Worm (Caenorhabditis elegans) whole organism, L2 larva: Measurements from ENCODE around the gene F57B9.3.

Experiments used
- F13H6.1 ChIP-seq: sonication (generic microtip); optimal IDR thresholded peaks from 2 replicates; lab custom pipeline; 2016; ENCODE audit warnings: missing genetic modification characterization, missing compliant biosample characterization
- elt-3 ChIP-seq: sonication (generic microtip); optimal IDR thresholded peaks from 2 replicates; lab custom pipeline; 2017; ENCODE audit warnings: missing biosample characterization, missing genetic modification characterization
- fos-1 ChIP-seq: fragments of 150-350 bp; optimal IDR thresholded peaks from 2 replicates; lab custom pipeline; 2014; ENCODE audit warnings: missing biosample characterization, missing genetic modification characterization
- lin-13 ChIP-seq: fragments of 150-350 bp; optimal IDR thresholded peaks from 2 replicates; lab custom pipeline; 2014; ENCODE audit warnings: missing biosample characterization, missing genetic modification reagents, missing genetic modification characterization
- nhr-237 ChIP-seq: fragments of 150-350 bp; optimal IDR thresholded peaks from 2 replicates; lab custom pipeline; 2014; ENCODE audit warnings: missing biosample characterization, missing genetic modification characterization
- unc-62 ChIP-seq: fragments of 150-350 bp; optimal IDR thresholded peaks from 2 replicates; lab custom pipeline; 2014; ENCODE audit warnings: missing biosample characterization, missing genetic modification reagents, missing genetic modification characterization
- zag-1 ChIP-seq: fragments of 150-350 bp; optimal IDR thresholded peaks from 2 replicates; lab custom pipeline; 2014; ENCODE audit warnings: missing biosample characterization, missing genetic modification characterization

DNA sequence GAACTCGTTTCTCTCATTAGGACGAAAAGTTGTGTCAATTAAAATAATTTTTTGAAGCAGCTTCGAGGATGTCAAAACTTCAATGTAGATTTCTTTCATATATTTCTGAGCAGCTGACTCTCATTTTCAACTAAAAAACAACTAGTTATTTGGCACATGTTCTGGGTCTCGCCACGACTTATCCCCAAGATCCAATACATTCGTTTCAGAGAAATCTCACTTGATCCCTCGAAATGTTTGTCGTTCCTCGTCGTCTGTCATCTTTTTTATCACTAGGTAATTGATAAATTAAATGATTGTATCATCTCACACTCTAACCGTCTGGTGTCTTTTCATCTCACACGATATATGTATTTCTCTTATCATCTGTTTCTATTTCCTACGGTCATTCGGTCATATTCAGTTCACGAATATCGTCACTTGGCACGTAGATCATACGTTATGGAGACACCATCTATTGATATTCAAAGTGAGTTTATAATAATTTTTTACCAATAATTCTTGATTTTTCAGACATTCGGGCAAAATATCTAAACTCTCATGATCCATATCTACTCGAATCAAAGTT, 22.4 kb downstream of the F57B9.3 start, which contains the start of the genes rpn-6.1 and F57B9.1:
- TF ChIP-seq fos-1 (tag; lab: Kevin White, UChicago) (peak; percentile 82), nhr-237 (tag; lab: Kevin White, UChicago) (no peak), zag-1 (no peak), elt-3 (tag; lab: Kevin White, UChicago) (no peak), lin-13 (GFP tag; lab: Kevin White, UChicago) (no peak), F13H6.1 (tag; lab: Kevin White, UChicago) (no peak), unc-62 (GFP tag; lab: Kevin White, UChicago) (no peak)
